Fruit fly (Drosophila melanogaster) whole organism, wandering third instar larva: ENCODE data around the gene CG7650.

Experiments
- CrebA ChIP-seq: fragments of 200-800 bp; sonication (Bioruptor generic); optimal IDR thresholded peaks from 2 replicates; lab custom pipeline; 2016; ENCODE audit warnings: missing biosample characterization, mild to moderate bottlenecking, missing genetic modification characterization, borderline replicate concordance
- Hnf4 ChIP-seq: fragments of 200-800 bp; sonication (Bioruptor generic); optimal IDR thresholded peaks from 2 replicates; lab custom pipeline; 2016; ENCODE audit warnings: missing biosample characterization, mild to moderate bottlenecking, missing genetic modification characterization
- Hr83 ChIP-seq: fragments of 200-300 bp; sonication (Bioruptor generic); optimal IDR thresholded peaks from 2 replicates; lab custom pipeline; 2016; ENCODE audit warnings: missing biosample characterization, mild to moderate bottlenecking, missing genetic modification characterization, moderate library complexity; ENCODE audit not compliant: poor library complexity, severe bottlenecking
- N ChIP-seq: fragments of >200 bp; optimal IDR thresholded peaks from 2 replicates; lab custom pipeline; 2018; ENCODE audit warnings: missing biosample characterization, missing external identifiers, missing genetic modification characterization
- Sp1 ChIP-seq: fragments of 200-800 bp; sonication (Bioruptor generic); optimal IDR thresholded peaks from 3 replicates; lab custom pipeline; 2019; ENCODE audit warnings: missing biosample characterization, mild to moderate bottlenecking, missing genetic modification characterization, moderate library complexity
- Vsx2 ChIP-seq: fragments of 200-300, 225-300 bp; sonication (Bioruptor generic); optimal IDR thresholded peaks from 2 replicates; lab custom pipeline; 2018; ENCODE audit warnings: missing biosample characterization, missing genetic modification characterization; ENCODE audit not compliant: partially characterized antibody
- dmrt93B ChIP-seq: fragments of 200-800 bp; sonication (Bioruptor generic); optimal IDR thresholded peaks from 2 replicates; lab custom pipeline; 2018; ENCODE audit warnings: missing biosample characterization, mild to moderate bottlenecking, missing genetic modification characterization
- dsf ChIP-seq: sonication (Bioruptor generic); optimal IDR thresholded peaks from 2 replicates; lab custom pipeline; 2016; ENCODE audit warnings: missing biosample characterization, missing genetic modification characterization, borderline replicate concordance
- foxo ChIP-seq, 2 experiments: fragments of 200-800 bp; sonication (Bioruptor generic); optimal IDR thresholded peaks; 2 replicates in 1 of 2; 3 replicates in 1 of 2; lab custom pipeline; 2016 to 2017; ENCODE audit warnings: missing biosample characterization in 2 of 2, missing genetic modification characterization in 2 of 2
- lola ChIP-seq: fragments of >200 bp; optimal IDR thresholded peaks from 2 replicates; lab custom pipeline; 2017; ENCODE audit warnings: missing biosample characterization, missing genetic modification characterization
- psq ChIP-seq: fragments of 200-800 bp; sonication (Bioruptor generic); optimal IDR thresholded peaks from 3 replicates; lab custom pipeline; 2017; ENCODE audit warnings: missing biosample characterization, mild to moderate bottlenecking, missing genetic modification characterization, moderate library complexity
- sage ChIP-seq: fragments of 200-800 bp; sonication (Bioruptor generic); optimal IDR thresholded peaks from 2 replicates; lab custom pipeline; 2016; ENCODE audit warnings: missing biosample characterization, mild to moderate bottlenecking, missing genetic modification characterization
- usp ChIP-seq: fragments of >200 bp; optimal IDR thresholded peaks from 2 replicates; lab custom pipeline; 2017; ENCODE audit warnings: missing biosample characterization, missing genetic modification characterization

- TF ChIP-seq psq (GFP tag; lab: Kevin White, UChicago) (no peak), lola (no peak), Vsx2 (GFP tag; lab: Kevin White, UChicago) (peak; percentile 77), sage (GFP tag; lab: Kevin White, UChicago) (no peak), usp (GFP tag; lab: Kevin White, UChicago) (no peak), dmrt93B (no peak), Hnf4 (GFP tag; lab: Kevin White, UChicago) (no peak), CrebA (no peak), dsf (GFP tag; lab: Kevin White, UChicago) (no peak), N (no peak), foxo (GFP tag; optimal IDR thresholded peaks at IDR 0.05; lab: Kevin White, UChicago) (no peak), Sp1 (GFP tag; lab: Kevin White, UChicago) (no peak), Hr83 (GFP tag; lab: Kevin White, UChicago) (no peak)
These were observed at the start of gene CG7650 for dm6 chr3L:15610109-15610508.
